Fruit fly (Drosophila melanogaster) whole organism, pupa: ENCODE measurements around the gene dgrn.
A peak's percentile ranks its signal among the peaks of the same experiment; 100 is the strongest.

Experiments
- CG10348 ChIP-seq: fragments of 200-800 bp; sonication (Bioruptor generic); IDR thresholded peaks from 2 replicates; pipeline ENCODE4 v1.3.6; 2022; ENCODE audit warnings: missing biosample characterization, missing genetic modification characterization
- CG12605 ChIP-seq: fragments of 200-800 bp; sonication (Bioruptor generic); IDR thresholded peaks from 2 replicates; pipeline ENCODE4 v1.3.6; 2022; ENCODE audit warnings: missing biosample characterization, missing genetic modification characterization
- CG13204 ChIP-seq: fragments of 200-800 bp; sonication (Bioruptor generic); optimal IDR thresholded peaks from 2 replicates; lab custom pipeline; 2018; ENCODE audit warnings: missing biosample characterization, mild to moderate bottlenecking, missing genetic modification characterization, moderate library complexity
- CG14655 ChIP-seq: fragments of 200-800 bp; sonication (Bioruptor generic); optimal IDR thresholded peaks from 3 replicates; lab custom pipeline; 2017; ENCODE audit warnings: mild to moderate bottlenecking, missing biosample characterization, missing genetic modification reagents, missing genetic modification characterization
- CG15710 ChIP-seq: fragments of 200-800 bp; sonication (Bioruptor generic); optimal IDR thresholded peaks from 2 replicates; lab custom pipeline; 2018; ENCODE audit warnings: missing biosample characterization, mild to moderate bottlenecking, missing genetic modification characterization, moderate library complexity
- CG17806 ChIP-seq: fragments of 200-800 bp; sonication (Bioruptor generic); optimal IDR thresholded peaks from 2 replicates; lab custom pipeline; 2018; ENCODE audit warnings: missing biosample characterization, mild to moderate bottlenecking, missing genetic modification characterization, moderate library complexity
- CG32121 ChIP-seq: fragments of 200-800 bp; sonication (Bioruptor generic); IDR thresholded peaks from 2 replicates; pipeline ENCODE4 v1.3.6; 2022; ENCODE audit warnings: missing biosample characterization, missing genetic modification characterization
- CG34367 ChIP-seq: fragments of 200-800 bp; sonication (Bioruptor generic); optimal IDR thresholded peaks from 2 replicates; lab custom pipeline; 2018; ENCODE audit warnings: missing biosample characterization, mild to moderate bottlenecking, missing genetic modification characterization
- CG4496 ChIP-seq: fragments of 200-800 bp; sonication (Bioruptor generic); IDR thresholded peaks from 3 replicates; pipeline ENCODE4 v1.3.6; 2022; ENCODE audit warnings: missing biosample characterization, missing genetic modification characterization
- CG8159 ChIP-seq: fragments of 200-800 bp; sonication (Bioruptor generic); optimal IDR thresholded peaks from 3 replicates; lab custom pipeline; 2018; ENCODE audit warnings: missing biosample characterization, mild to moderate bottlenecking, missing genetic modification characterization, moderate library complexity
- CG8301 ChIP-seq: fragments of 200-800 bp; sonication (Bioruptor generic); optimal IDR thresholded peaks from 2 replicates; lab custom pipeline; 2018; ENCODE audit warnings: missing biosample characterization, mild to moderate bottlenecking, missing genetic modification characterization
- CG9948 ChIP-seq: fragments of 200-800 bp; sonication (Bioruptor generic); optimal IDR thresholded peaks from 2 replicates; lab custom pipeline; 2018; ENCODE audit warnings: missing biosample characterization, mild to moderate bottlenecking, missing genetic modification characterization, moderate library complexity
- D1 ChIP-seq: fragments of 200-800 bp; sonication (Bioruptor generic); optimal IDR thresholded peaks from 2 replicates; lab custom pipeline; 2018; ENCODE audit warnings: missing biosample characterization, mild to moderate bottlenecking, missing genetic modification characterization, moderate library complexity
- EcR ChIP-seq: fragments of 200-800 bp; sonication (Bioruptor generic); optimal IDR thresholded peaks from 3 replicates; lab custom pipeline; 2019; ENCODE audit warnings: missing biosample characterization, missing genetic modification characterization, mild to moderate bottlenecking, moderate library complexity, missing genetic modification reagents
- Ets98B ChIP-seq: fragments of 200-800 bp; sonication (Bioruptor generic); IDR thresholded peaks from 2 replicates; pipeline ENCODE4 v1.3.6; 2022; ENCODE audit warnings: missing biosample characterization, missing genetic modification characterization
- Pif1A ChIP-seq: fragments of 200-800 bp; sonication (Bioruptor generic); optimal IDR thresholded peaks from 3 replicates; lab custom pipeline; 2016; ENCODE audit warnings: missing biosample characterization, missing genetic modification characterization
- Pif1B ChIP-seq: fragments of 200-800 bp; sonication (Bioruptor generic); optimal IDR thresholded peaks from 3 replicates; lab custom pipeline; 2016; ENCODE audit warnings: missing biosample characterization, missing genetic modification characterization
- Snoo ChIP-seq: fragments of 200-800 bp; sonication (Bioruptor generic); optimal IDR thresholded peaks from 3 replicates; lab custom pipeline; 2017; ENCODE audit warnings: missing biosample characterization, mild to moderate bottlenecking, missing genetic modification characterization, inconsistent platforms
- fd96Ca ChIP-seq: fragments of 200-800 bp; sonication (Bioruptor generic); IDR thresholded peaks from 3 replicates; pipeline ENCODE4 v1.3.6; 2022; ENCODE audit warnings: missing biosample characterization, missing genetic modification characterization
- gl ChIP-seq: fragments of 200-800 bp; sonication (Bioruptor generic); optimal IDR thresholded peaks from 2 replicates; lab custom pipeline; 2018; ENCODE audit warnings: missing biosample characterization, mild to moderate bottlenecking, missing genetic modification characterization
- rn ChIP-seq: fragments of 200-800 bp; sonication (Bioruptor generic); IDR thresholded peaks from 2 replicates; pipeline ENCODE4 v1.3.6; 2022; ENCODE audit warnings: missing biosample characterization, missing genetic modification characterization

The dgrn gene

dm6 chr3R:5801703-5802436 is 22.5 kb upstream of the dgrn start, which contains the start of gene CG11000:
CG11000 (plus strand) TSS chr3R:5802328.
- peak; percentile 44 for TF ChIP-seq CG13204 (GFP tag; lab: Kevin White, UChicago)
- no peak for TF ChIP-seq CG9948 (tag; lab: Kevin White, UChicago)

dm6 chr3R:5813157-5813659 is 11.2 kb upstream of the dgrn start, which contains the start of gene CG42675:
CG42675 (plus strand) TSS chr3R:5813609.
- TF ChIP-seq Ets98B (peak; percentile 37; the same call in 1 of the 2 replicates), CG4496 (GFP tag; lab: Robert Waterston, UW) (peak; percentile 63; the same call in 2 of the 3 replicates), Snoo (tag; lab: Kevin White, UChicago) (no peak), CG32121 (peak; percentile 14; the same call in 1 of the 2 replicates)

- TF ChIP-seq CG4496 (GFP tag; lab: Robert Waterston, UW) (no peak), EcR (GFP tag; lab: Kevin White, UChicago) (no peak), Snoo (tag; lab: Kevin White, UChicago) (no peak), CG17806 (tag; lab: Kevin White, UChicago) (no peak), CG14655 (GFP tag; lab: Kevin White, UChicago) (no peak), CG15710 (tag; lab: Kevin White, UChicago) (no peak), Ets98B (no peak), CG8159 (tag; lab: Kevin White, UChicago) (no peak), CG34367 (tag; lab: Kevin White, UChicago) (no peak), CG10348 (GFP tag; lab: Robert Waterston, UW) (no peak), CG8301 (tag; lab: Kevin White, UChicago) (no peak), Pif1A (GFP tag; lab: Kevin White, UChicago) (no peak), CG9948 (tag; lab: Kevin White, UChicago) (no peak), CG13204 (GFP tag; lab: Kevin White, UChicago) (no peak)
- TF ChIP-seq, all 21 proteins: peak for 0
Measured at dm6 chr3R:5821243-5821642, 3.2 kb upstream of the dgrn start, which contains the start of gene Hpr1. Hpr1 (minus strand) TSS chr3R:5821440.

DNA sequence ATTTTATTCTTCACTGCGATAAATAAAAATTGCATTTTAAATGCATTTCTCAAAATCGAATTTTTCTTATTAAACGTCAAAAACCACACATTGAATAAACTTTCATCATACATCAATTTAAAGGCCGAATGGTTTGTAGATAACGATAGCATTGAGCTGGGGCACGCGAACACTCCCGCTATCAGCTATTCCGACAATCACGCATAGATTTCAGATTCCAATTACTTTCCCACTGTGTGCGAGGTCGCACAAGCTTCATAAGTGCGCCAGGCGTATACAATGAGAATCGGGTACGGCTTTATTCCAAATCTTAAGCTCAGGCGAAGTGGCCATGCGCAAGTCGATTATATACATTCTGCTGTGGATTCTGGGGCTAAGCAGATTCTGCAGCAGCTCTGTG is 2.7 kb upstream of the dgrn start, which contains the start of gene CG46303:
TSS of gene CG46303 (plus strand) at position 223 of the 400 bp plus-strand sequence.
- TF ChIP-seq Pif1A (GFP tag; lab: Kevin White, UChicago) = no peak
- TF ChIP-seq rn = no peak
- TF ChIP-seq fd96Ca (GFP tag; lab: Robert Waterston, UW) = no peak
- TF ChIP-seq gl = no peak
- TF ChIP-seq Pif1B (GFP tag; lab: Kevin White, UChicago) = no peak
- no peak for TF ChIP-seq Snoo (tag; lab: Kevin White, UChicago)
- no peak for TF ChIP-seq EcR (GFP tag; lab: Kevin White, UChicago)
- no peak for TF ChIP-seq CG9948 (tag; lab: Kevin White, UChicago)
- TF ChIP-seq D1 (tag; lab: Kevin White, UChicago) = no peak
- TF ChIP-seq CG34367 (tag; lab: Kevin White, UChicago) = no peak
- no peak for TF ChIP-seq CG10348 (GFP tag; lab: Robert Waterston, UW)
- no peak for TF ChIP-seq CG8159 (tag; lab: Kevin White, UChicago)
- no peak for TF ChIP-seq CG12605 (GFP tag; lab: Robert Waterston, UW)
- TF ChIP-seq CG15710 (tag; lab: Kevin White, UChicago) = no peak
- no peak for TF ChIP-seq Ets98B
- TF ChIP-seq CG17806 (tag; lab: Kevin White, UChicago) = no peak

DNA sequence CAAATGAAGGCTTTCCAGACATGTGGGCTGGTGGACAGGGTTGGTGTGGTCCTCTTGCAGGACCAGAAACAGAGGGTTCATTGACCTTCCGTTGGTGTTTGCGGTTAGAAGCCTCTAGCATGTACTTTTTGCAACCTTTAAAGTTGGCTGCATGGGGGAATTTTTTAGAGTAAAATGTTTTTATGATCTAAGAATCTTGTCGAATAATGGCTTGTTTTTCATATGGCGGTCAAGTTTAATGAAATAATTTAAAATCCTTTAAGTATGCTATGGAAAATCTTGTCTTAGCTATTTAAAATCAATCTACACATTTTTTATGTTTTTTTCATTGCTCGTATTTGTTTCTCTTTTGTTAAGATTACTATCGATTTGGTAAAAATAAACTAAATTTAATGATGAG is 5.3 kb downstream of the dgrn start, which contains the start of gene glob3:
TSS of gene glob3 (plus strand) at position 301 of the 400 bp plus-strand sequence.
- TF ChIP-seq Snoo (tag; lab: Kevin White, UChicago) = no peak

DNA sequence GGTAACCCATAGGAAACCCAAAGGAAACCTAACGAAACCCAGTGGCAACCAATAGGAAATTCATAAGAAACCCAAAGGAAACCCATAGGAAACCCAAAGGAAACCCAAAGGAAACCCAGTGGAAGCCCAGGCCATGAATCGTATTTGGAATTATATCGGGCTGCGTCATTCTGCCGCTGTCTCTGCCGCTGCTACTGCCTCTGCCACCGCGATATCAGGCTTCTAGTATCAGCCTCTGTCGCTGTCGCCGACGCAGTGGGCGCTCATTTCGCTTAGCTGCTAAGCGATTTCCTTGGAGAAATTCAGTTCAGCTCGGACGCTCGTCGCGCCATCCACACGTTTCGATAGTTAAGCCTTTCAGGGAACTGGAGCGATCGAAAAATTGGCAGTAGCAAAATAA is 6.9 kb downstream of the dgrn start, which contains the start of gene CG1208:
TSS of gene CG1208 (plus strand) at position 301 of the 400 bp plus-strand sequence.
- no peak for TF ChIP-seq gl
- no peak for TF ChIP-seq CG8159 (tag; lab: Kevin White, UChicago)
- no peak for TF ChIP-seq Pif1A (GFP tag; lab: Kevin White, UChicago)
- no peak for TF ChIP-seq CG10348 (GFP tag; lab: Robert Waterston, UW)
- TF ChIP-seq EcR (GFP tag; lab: Kevin White, UChicago) = no peak
- TF ChIP-seq Ets98B = no peak
- TF ChIP-seq CG34367 (tag; lab: Kevin White, UChicago) = no peak
- no peak for TF ChIP-seq rn
- no peak for TF ChIP-seq CG12605 (GFP tag; lab: Robert Waterston, UW)
- TF ChIP-seq D1 (tag; lab: Kevin White, UChicago) = no peak
- TF ChIP-seq CG32121 = no peak
- no peak for TF ChIP-seq Snoo (tag; lab: Kevin White, UChicago)
- no peak for TF ChIP-seq CG13204 (GFP tag; lab: Kevin White, UChicago)
- TF ChIP-seq CG4496 (GFP tag; lab: Robert Waterston, UW) = no peak
- TF ChIP-seq Pif1B (GFP tag; lab: Kevin White, UChicago) = no peak
- no peak for TF ChIP-seq CG9948 (tag; lab: Kevin White, UChicago)
- no peak for TF ChIP-seq CG17806 (tag; lab: Kevin White, UChicago)
- no peak for TF ChIP-seq CG14655 (GFP tag; lab: Kevin White, UChicago)
- TF ChIP-seq CG8301 (tag; lab: Kevin White, UChicago) = no peak
- TF ChIP-seq fd96Ca (GFP tag; lab: Robert Waterston, UW) = no peak
- TF ChIP-seq, all 21 proteins: peak for 0
